Fruit fly (Drosophila melanogaster): ENCODE results near the gene CG14957.

Gene CG14957

dm6 chr3L:3223390-3223914 lies 36.1 kb downstream of the CG14957 start:
- no peak for TF ChIP-seq CG33017 (tag; optimal IDR thresholded peaks at IDR 0.05)
- no peak for TF ChIP-seq kay (GFP tag; ENCODE audit: borderline replicate concordance)
- TF ChIP-seq cic (GFP tag; optimal IDR thresholded peaks at IDR 0.05): no peak

- TF ChIP-seq CG7045 (GFP tag; optimal IDR thresholded peaks at IDR 0.05) (peak; percentile 25), CG11617 (GFP tag; optimal IDR thresholded peaks at IDR 0.05) (peak; percentile 10), Hr96 (GFP tag; optimal IDR thresholded peaks at IDR 0.05) (no peak), pad (GFP tag; optimal IDR thresholded peaks at IDR 0.05) (peak; percentile 24), CG33017 (tag; optimal IDR thresholded peaks at IDR 0.05) (no peak), tj (GFP tag; optimal IDR thresholded peaks at IDR 0.05) (peak; percentile 82), ovo (GFP tag; optimal IDR thresholded peaks at IDR 0.05) (no peak), toe (GFP tag; optimal IDR thresholded peaks at IDR 0.05) (no peak), Mnt (GFP tag; optimal IDR thresholded peaks at IDR 0.05) (peak; percentile 26), CG14711 (tag; optimal IDR thresholded peaks at IDR 0.05) (peak; percentile 95), cnc (optimal IDR thresholded peaks at IDR 0.05) (peak in 1 of 2 experiments; percentile 0), CG12768 (GFP tag; optimal IDR thresholded peaks at IDR 0.05) (no peak), Clk (GFP tag; optimal IDR thresholded peaks at IDR 0.05) (no peak), CG7101 (tag; optimal IDR thresholded peaks at IDR 0.05) (peak; percentile 1), CG1620 (GFP tag; optimal IDR thresholded peaks at IDR 0.05) (peak; percentile 31), cic (GFP tag; optimal IDR thresholded peaks at IDR 0.05) (no peak), kay (GFP tag; ENCODE audit: borderline replicate concordance) (no peak), CG5204 (GFP tag; optimal IDR thresholded peaks at IDR 0.05) (no peak), Crg-1 (GFP tag; optimal IDR thresholded peaks at IDR 0.05) (no peak), bab1 (GFP tag; optimal IDR thresholded peaks at IDR 0.05) (peak; percentile 39)
These were observed 37.7 kb downstream of the CG14957 start, which contains the start of gene Larp4B for dm6 chr3L:3224740-3225719. Gene Larp4B (plus strand): TSS chr3L:3224838.

- TF ChIP-seq cnc (optimal IDR thresholded peaks at IDR 0.05) (no peak), Clk (GFP tag; optimal IDR thresholded peaks at IDR 0.05) (no peak), CG1620 (GFP tag; optimal IDR thresholded peaks at IDR 0.05) (no peak), CG33017 (tag; optimal IDR thresholded peaks at IDR 0.05) (peak; percentile 44), ovo (GFP tag; optimal IDR thresholded peaks at IDR 0.05) (no peak), cic (GFP tag; optimal IDR thresholded peaks at IDR 0.05) (peak; percentile 72), CG7101 (tag; optimal IDR thresholded peaks at IDR 0.05) (peak; percentile 25), toe (GFP tag; optimal IDR thresholded peaks at IDR 0.05) (no peak), tj (GFP tag; optimal IDR thresholded peaks at IDR 0.05) (no peak), kay (GFP tag; ENCODE audit: borderline replicate concordance) (no peak), pad (GFP tag; optimal IDR thresholded peaks at IDR 0.05) (peak; percentile 26), CG14711 (tag; optimal IDR thresholded peaks at IDR 0.05) (no peak), Crg-1 (GFP tag; optimal IDR thresholded peaks at IDR 0.05) (peak; percentile 13), Mnt (GFP tag; optimal IDR thresholded peaks at IDR 0.05) (peak; percentile 72), Hr96 (GFP tag; optimal IDR thresholded peaks at IDR 0.05) (no peak), CG7045 (GFP tag; optimal IDR thresholded peaks at IDR 0.05) (peak; percentile 32), bab1 (GFP tag; optimal IDR thresholded peaks at IDR 0.05) (no peak), CG11617 (GFP tag; optimal IDR thresholded peaks at IDR 0.05) (peak; percentile 49), CG12768 (GFP tag; optimal IDR thresholded peaks at IDR 0.05) (peak; percentile 67), CG5204 (GFP tag; optimal IDR thresholded peaks at IDR 0.05) (no peak)
These were observed 38.5 kb downstream of the CG14957 start for dm6 chr3L:3225769-3226457.

- no peak for TF ChIP-seq toe (GFP tag; optimal IDR thresholded peaks at IDR 0.05)
- peak; percentile 32 for TF ChIP-seq tj (GFP tag; optimal IDR thresholded peaks at IDR 0.05)
These were observed 39.1 kb downstream of the CG14957 start for dm6 chr3L:3226458-3226783.

dm6 chr3L:3236319-3236718 lies 49.0 kb downstream of the CG14957 start:
- TF ChIP-seq tj (GFP tag; optimal IDR thresholded peaks at IDR 0.05) (no peak), cic (GFP tag; optimal IDR thresholded peaks at IDR 0.05) (peak; percentile 59), Hr96 (GFP tag; optimal IDR thresholded peaks at IDR 0.05) (no peak)

Measured in whole organism, adult.